Fruit fly (Drosophila melanogaster): Measurements from ENCODE around the gene Vav.

DNA sequence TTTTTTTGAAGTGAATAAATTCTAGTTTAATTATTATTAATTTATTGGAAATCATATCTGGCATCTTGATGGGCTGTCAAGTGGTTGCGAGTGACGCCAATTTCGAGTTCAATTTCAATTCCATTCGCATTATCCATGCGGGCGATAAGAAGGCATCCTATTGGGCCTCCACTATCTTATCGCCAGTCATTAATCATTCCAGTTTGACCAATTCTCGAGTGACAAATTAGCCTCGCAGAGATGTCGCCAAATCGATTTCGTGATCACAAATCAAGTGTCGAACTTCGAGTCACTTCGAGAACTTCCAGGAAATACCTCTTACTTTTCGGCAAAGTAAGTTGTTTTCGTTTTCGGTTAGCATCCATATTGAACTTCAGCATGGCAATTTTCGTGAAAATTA, 44.9 kb upstream of the Vav start:
- TF ChIP-seq CG8478 (optimal IDR thresholded peaks at IDR 0.05) (no peak), CTCF (optimal IDR thresholded peaks at IDR 0.05) (no peak)
